Worm (Caenorhabditis elegans) whole organism, young adult: ENCODE results near the gene R12G8.1.

Experiments
- B0336.3 ChIP-seq: fragments of 200-800 bp; sonication (Bioruptor generic); IDR thresholded peaks from 2 replicates; pipeline ENCODE4 v1.3.6; 2022; ENCODE audit warnings: missing genetic modification characterization, missing compliant biosample characterization
- C17E4.6 ChIP-seq: fragments of 200-800 bp; sonication (Bioruptor generic); IDR thresholded peaks from 2 replicates; pipeline ENCODE4 v1.3.6; 2022; ENCODE audit warnings: missing genetic modification reagents, missing genetic modification characterization, missing compliant biosample characterization
- D2030.7 ChIP-seq: fragments of 200-800 bp; sonication (Bioruptor generic); IDR thresholded peaks from 2 replicates; pipeline ENCODE4 v1.3.6; 2022; ENCODE audit warnings: missing genetic modification reagents, missing genetic modification characterization, missing compliant biosample characterization
- F22D6.2 ChIP-seq: sonication (generic microtip); optimal IDR thresholded peaks from 2 replicates; lab custom pipeline; 2016; ENCODE audit warnings: mild to moderate bottlenecking, missing genetic modification characterization, missing compliant biosample characterization
- F23B12.7 ChIP-seq: sonication (generic microtip); optimal IDR thresholded peaks from 2 replicates; lab custom pipeline; 2017; ENCODE audit warnings: missing genetic modification characterization, mild to moderate bottlenecking, missing compliant biosample characterization, antibody characterized with exemption, moderate library complexity; ENCODE audit not compliant: insufficient read depth
- F33H1.4 ChIP-seq: fragments of 200-800 bp; sonication (Bioruptor generic); IDR thresholded peaks from 2 replicates; pipeline ENCODE4 v1.3.6; 2022; ENCODE audit warnings: missing genetic modification reagents, missing genetic modification characterization, missing compliant biosample characterization
- F49E8.2 ChIP-seq: sonication (generic microtip); optimal IDR thresholded peaks from 3 replicates; lab custom pipeline; 2017; ENCODE audit warnings: missing genetic modification characterization, mild to moderate bottlenecking, missing compliant biosample characterization, antibody characterized with exemption, moderate library complexity; ENCODE audit not compliant: insufficient read depth
- F57C9.4 ChIP-seq: sonication (generic microtip); optimal IDR thresholded peaks from 2 replicates; lab custom pipeline; 2017; ENCODE audit warnings: mild to moderate bottlenecking, missing genetic modification characterization, missing compliant biosample characterization
- T26A5.8 ChIP-seq: sonication (generic microtip); optimal IDR thresholded peaks from 2 replicates; lab custom pipeline; 2016; ENCODE audit warnings: missing genetic modification characterization, missing compliant biosample characterization
- Y53F4B.3 ChIP-seq: fragments of 200-800 bp; sonication (Bioruptor generic); IDR thresholded peaks from 2 replicates; pipeline ENCODE4 v1.3.6; 2022; ENCODE audit warnings: missing genetic modification reagents, missing genetic modification characterization, missing compliant biosample characterization
- Y53G8AR.9 ChIP-seq: fragments of 200-800 bp; sonication (Bioruptor generic); conservative IDR thresholded peaks from 2 replicates; pipeline ENCODE4 v1.3.6; 2022; ENCODE audit warnings: missing genetic modification reagents, missing genetic modification characterization, missing compliant biosample characterization
- Y95B8A.8 ChIP-seq: fragments of 200-800 bp; sonication (Bioruptor generic); IDR thresholded peaks from 2 replicates; pipeline ENCODE4 v1.3.6; 2022; ENCODE audit warnings: missing genetic modification reagents, missing genetic modification characterization, missing compliant biosample characterization
- atf-7 ChIP-seq: sonication (generic microtip); optimal IDR thresholded peaks from 2 replicates; lab custom pipeline; 2017; ENCODE audit warnings: mild to moderate bottlenecking, missing genetic modification characterization, missing compliant biosample characterization
- athp-1 ChIP-seq: sonication (generic microtip); optimal IDR thresholded peaks from 2 replicates; lab custom pipeline; 2017; ENCODE audit warnings: mild to moderate bottlenecking, missing genetic modification characterization, missing compliant biosample characterization
- attf-3 ChIP-seq: fragments of 200-800 bp; sonication (Bioruptor generic); conservative IDR thresholded peaks from 2 replicates; pipeline ENCODE4 v1.3.6; 2022; ENCODE audit warnings: missing genetic modification reagents, missing genetic modification characterization, missing compliant biosample characterization
- attf-5 ChIP-seq: fragments of 200-800 bp; sonication (Bioruptor generic); optimal IDR thresholded peaks from 2 replicates; lab custom pipeline; 2018; ENCODE audit warnings: mild to moderate bottlenecking, missing genetic modification characterization, missing compliant biosample characterization
- cebp-1 ChIP-seq, 2 experiments: fragments of 200-800 bp in 1 of 2; sonication (Bioruptor generic) in 1 of 2; sonication (generic microtip) in 1 of 2; IDR thresholded peaks in 1 of 2; optimal IDR thresholded peaks in 1 of 2; 2 replicates each; pipeline versions ENCODE4 v1.3.6 to Lab custom; 2017 to 2022; ENCODE audit warnings: missing compliant biosample characterization in 2 of 2, missing genetic modification characterization in 2 of 2, mild to moderate bottlenecking in 1 of 2, missing genetic modification reagents in 1 of 2, moderate library complexity in 1 of 2
- cebp-2 ChIP-seq: fragments of 200-800 bp; sonication (Bioruptor generic); IDR thresholded peaks from 2 replicates; pipeline ENCODE4 v1.3.6; 2022; ENCODE audit warnings: missing genetic modification characterization, missing compliant biosample characterization
- ceh-100 ChIP-seq: fragments of 200-800 bp; sonication (Bioruptor generic); IDR thresholded peaks from 2 replicates; pipeline ENCODE4 v1.3.6; 2022; ENCODE audit warnings: missing genetic modification reagents, missing genetic modification characterization, missing compliant biosample characterization
- ceh-27 ChIP-seq: fragments of 200-800 bp; sonication (Bioruptor generic); optimal IDR thresholded peaks from 2 replicates; lab custom pipeline; 2018; ENCODE audit warnings: mild to moderate bottlenecking, missing genetic modification characterization, moderate library complexity, missing compliant biosample characterization
- ceh-40 ChIP-seq: fragments of 200-800 bp; sonication (Bioruptor generic); IDR thresholded peaks from 2 replicates; pipeline ENCODE4 v1.3.6; 2022; ENCODE audit warnings: missing genetic modification characterization, missing compliant biosample characterization
- ceh-79 ChIP-seq: sonication (generic microtip); optimal IDR thresholded peaks from 2 replicates; lab custom pipeline; 2017; ENCODE audit warnings: mild to moderate bottlenecking, missing genetic modification characterization, missing compliant biosample characterization
- dox-1 ChIP-seq: fragments of 200-800 bp; sonication (Bioruptor generic); IDR thresholded peaks from 2 replicates; pipeline ENCODE4 v1.3.6; 2022; ENCODE audit warnings: missing genetic modification reagents, missing genetic modification characterization, missing compliant biosample characterization
- egl-18 ChIP-seq: fragments of 200-800 bp; sonication (Bioruptor generic); IDR thresholded peaks from 2 replicates; pipeline ENCODE4 v1.3.6; 2022; ENCODE audit warnings: missing genetic modification reagents, missing genetic modification characterization, missing compliant biosample characterization
- ekl-4 ChIP-seq: fragments of 200-800 bp; sonication (Bioruptor generic); IDR thresholded peaks from 2 replicates; pipeline ENCODE4 v1.3.6; 2022; ENCODE audit warnings: missing genetic modification reagents, missing genetic modification characterization, missing compliant biosample characterization
- ets-4 ChIP-seq: fragments of 200-800 bp; sonication (Bioruptor generic); optimal IDR thresholded peaks from 2 replicates; lab custom pipeline; 2018; ENCODE audit warnings: mild to moderate bottlenecking, missing genetic modification characterization, missing compliant biosample characterization
- fkh-3 ChIP-seq: sonication (generic microtip); optimal IDR thresholded peaks from 2 replicates; lab custom pipeline; 2016; ENCODE audit warnings: mild to moderate bottlenecking, missing genetic modification characterization, missing compliant biosample characterization
- hmg-1.2 ChIP-seq: fragments of 200-800 bp; sonication (Bioruptor generic); IDR thresholded peaks from 2 replicates; pipeline ENCODE4 v1.3.6; 2022; ENCODE audit warnings: missing genetic modification reagents, missing genetic modification characterization, missing compliant biosample characterization
- let-526 ChIP-seq: fragments of 200-800 bp; sonication (Bioruptor generic); IDR thresholded peaks from 2 replicates; pipeline ENCODE4 v1.3.6; 2022; ENCODE audit warnings: missing genetic modification reagents, missing genetic modification characterization, missing compliant biosample characterization
- let-607 ChIP-seq, 2 experiments: fragments of 200-800 bp in 1 of 2; sonication (Bioruptor generic) in 1 of 2; sonication (generic microtip) in 1 of 2; optimal IDR thresholded peaks; 2 replicates each; lab custom pipeline; 2016 to 2018; ENCODE audit warnings: mild to moderate bottlenecking in 2 of 2, missing compliant biosample characterization in 2 of 2, missing genetic modification characterization in 2 of 2, moderate library complexity in 2 of 2, missing genotype in 1 of 2
- lin-40 ChIP-seq: sonication (generic microtip); optimal IDR thresholded peaks from 2 replicates; lab custom pipeline; 2016; ENCODE audit warnings: missing genetic modification characterization, mild to moderate bottlenecking, missing compliant biosample characterization, missing genotype, missing genetic modification reagents
- madf-3 ChIP-seq: fragments of 200-800 bp; sonication (Bioruptor generic); IDR thresholded peaks from 2 replicates; pipeline ENCODE4 v1.3.6; 2022; ENCODE audit warnings: missing genetic modification reagents, missing genetic modification characterization, missing compliant biosample characterization
- nfya-2 ChIP-seq: fragments of 200-800 bp; sonication (Bioruptor generic); IDR thresholded peaks from 2 replicates; pipeline ENCODE4 v1.3.6; 2022; ENCODE audit warnings: missing genetic modification reagents, missing genetic modification characterization, missing compliant biosample characterization
- nfyb-1 ChIP-seq: fragments of 200-800 bp; sonication (Bioruptor generic); IDR thresholded peaks from 2 replicates; pipeline ENCODE4 v1.3.6; 2022; ENCODE audit warnings: missing genetic modification reagents, missing genetic modification characterization, missing compliant biosample characterization
- nhr-120 ChIP-seq: fragments of 200-800 bp; sonication (Bioruptor generic); IDR thresholded peaks from 2 replicates; pipeline ENCODE4 v1.3.6; 2022; ENCODE audit warnings: missing genetic modification characterization, missing compliant biosample characterization
- nhr-80 ChIP-seq: sonication (generic microtip); optimal IDR thresholded peaks from 2 replicates; lab custom pipeline; 2016; ENCODE audit warnings: missing genetic modification characterization, missing compliant biosample characterization
- nhr-90 ChIP-seq: sonication (generic microtip); optimal IDR thresholded peaks from 2 replicates; lab custom pipeline; 2016; ENCODE audit warnings: missing genotype, mild to moderate bottlenecking, missing genetic modification characterization, missing compliant biosample characterization
- pha-4 ChIP-seq: fragments of 150-350 bp; sonication (generic microtip); optimal IDR thresholded peaks from 2 replicates; lab custom pipeline; 2014; ENCODE audit warnings: missing biosample characterization, missing genetic modification reagents, missing genetic modification characterization
- rcor-1 ChIP-seq: fragments of 200-800 bp; sonication (Bioruptor generic); IDR thresholded peaks from 2 replicates; pipeline ENCODE4 v1.3.6; 2022; ENCODE audit warnings: missing genetic modification reagents, missing genetic modification characterization, missing compliant biosample characterization
- repo-1 ChIP-seq: sonication (generic microtip); optimal IDR thresholded peaks from 2 replicates; lab custom pipeline; 2017; ENCODE audit warnings: mild to moderate bottlenecking, missing genetic modification characterization, missing compliant biosample characterization
- rpc-1 ChIP-seq, 2 experiments: fragments of 150-350 bp in 1 of 2; sonication (generic microtip) in 1 of 2; optimal IDR thresholded peaks; 2 replicates each; lab custom pipeline; 2014 to 2018; ENCODE audit warnings: missing biosample characterization in 1 of 2, missing genetic modification characterization in 1 of 2, missing genetic modification reagents in 1 of 2, missing genotype in 1 of 2
- sdz-38 ChIP-seq: sonication (generic microtip); optimal IDR thresholded peaks from 2 replicates; lab custom pipeline; 2016; ENCODE audit warnings: missing genotype, missing genetic modification characterization, missing compliant biosample characterization
- tbp1 ChIP-seq: fragments of 200-800 bp; sonication (Bioruptor generic); optimal IDR thresholded peaks from 2 replicates; lab custom pipeline; 2018; ENCODE audit warnings: mild to moderate bottlenecking, missing genetic modification characterization, missing compliant biosample characterization
- unc-62 ChIP-seq: fragments of 150-350 bp; optimal IDR thresholded peaks from 2 replicates; lab custom pipeline; 2014; ENCODE audit warnings: missing biosample characterization, missing genetic modification reagents, missing genetic modification characterization
- xnd-1 ChIP-seq: sonication (generic microtip); optimal IDR thresholded peaks from 2 replicates; lab custom pipeline; 2016; ENCODE audit warnings: missing genotype, missing genetic modification reagents, missing genetic modification characterization, missing compliant biosample characterization
- zim-3 ChIP-seq: sonication (generic microtip); optimal IDR thresholded peaks from 2 replicates; lab custom pipeline; 2017; ENCODE audit warnings: mild to moderate bottlenecking, missing genetic modification characterization, moderate library complexity, missing compliant biosample characterization
- ztf-18 ChIP-seq: sonication (generic microtip); optimal IDR thresholded peaks from 2 replicates; lab custom pipeline; 2016; ENCODE audit warnings: missing genotype, mild to moderate bottlenecking, missing genetic modification characterization, missing compliant biosample characterization
- ztf-26 ChIP-seq: sonication (generic microtip); optimal IDR thresholded peaks from 2 replicates; lab custom pipeline; 2017; ENCODE audit warnings: missing genetic modification characterization, missing compliant biosample characterization
- ztf-3 ChIP-seq: fragments of 200-800 bp; sonication (Bioruptor generic); optimal IDR thresholded peaks from 2 replicates; lab custom pipeline; 2018; ENCODE audit warnings: mild to moderate bottlenecking, missing genetic modification characterization, missing compliant biosample characterization

The R12G8.1 gene

DNA sequence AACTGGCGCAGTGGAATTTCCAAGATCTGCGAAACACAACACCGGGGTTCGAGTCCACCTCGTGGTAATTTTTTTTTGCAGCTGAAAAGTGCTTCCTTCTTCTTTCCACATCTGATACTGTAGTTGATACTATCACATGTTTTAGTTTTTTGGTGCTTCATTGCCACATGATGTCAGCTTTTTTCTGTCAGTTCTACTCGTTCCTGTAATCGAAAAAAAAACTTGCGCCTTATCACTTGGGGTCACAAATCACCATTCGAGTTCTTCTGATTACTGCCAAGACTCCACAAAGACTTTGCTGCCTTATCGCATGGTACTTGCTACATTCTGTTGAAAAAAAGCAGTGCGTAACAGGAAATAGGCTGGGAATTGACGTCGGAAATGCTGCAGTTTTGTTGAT, 27.3 kb downstream of the R12G8.1 start:
- TF ChIP-seq F49E8.2 (tag; lab: Kevin White, UChicago) (no peak), tbp1 (GFP tag; lab: Kevin White, UChicago) (peak; percentile 40), xnd-1 (tag; lab: Kevin White, UChicago) (no peak), F57C9.4 (tag; lab: Kevin White, UChicago) (no peak), nhr-120 (GFP tag; lab: Robert Waterston, UW) (no peak), athp-1 (tag; lab: Kevin White, UChicago) (no peak), ztf-26 (peak; percentile 15), T26A5.8 (no peak), hmg-1.2 (GFP tag; lab: Robert Waterston, UW) (no peak), unc-62 (GFP tag; lab: Kevin White, UChicago) (peak; percentile 67), ztf-3 (GFP tag; lab: Kevin White, UChicago) (no peak), Y95B8A.8 (GFP tag; lab: Robert Waterston, UW) (peak; percentile 72; the same call in 1 of the 2 replicates), ceh-27 (GFP tag; lab: Kevin White, UChicago) (no peak), attf-5 (GFP tag; lab: Kevin White, UChicago) (peak; percentile 12), ceh-100 (GFP tag; lab: Robert Waterston, UW) (no peak), nfyb-1 (GFP tag; lab: Robert Waterston, UW) (0 out of 2 replicates have a peak, but pooled peaks have one; percentile 53), let-607 (tag; optimal IDR thresholded peaks at IDR 0.05; lab: Kevin White, UChicago) (peak in 1 of 2 experiments; percentile 31), sdz-38 (tag; lab: Kevin White, UChicago) (no peak), rpc-1 (optimal IDR thresholded peaks at IDR 0.05; lab: Kevin White, UChicago) (no peak), rpc-1 (tag; optimal IDR thresholded peaks at IDR 0.05; lab: Kevin White, UChicago) (no peak), dox-1 (GFP tag; lab: Robert Waterston, UW) (peak; percentile 56; the same call in 1 of the 2 replicates), cebp-2 (GFP tag; lab: Robert Waterston, UW) (no peak), attf-3 (GFP tag; lab: Robert Waterston, UW) (no peak), rcor-1 (GFP tag; lab: Robert Waterston, UW) (no peak), cebp-1 (GFP tag; IDR thresholded peaks at IDR 0.05; lab: Robert Waterston, UW) (peak; percentile 22; the same call in 1 of the 2 replicates), cebp-1 (tag; optimal IDR thresholded peaks at IDR 0.05; lab: Kevin White, UChicago) (peak; percentile 70), pha-4 (tag; lab: Kevin White, UChicago) (peak; percentile 30), atf-7 (tag; lab: Kevin White, UChicago) (peak; percentile 83), fkh-3 (no peak), egl-18 (GFP tag; lab: Robert Waterston, UW) (no peak), D2030.7 (GFP tag; lab: Robert Waterston, UW) (no peak), F33H1.4 (GFP tag; lab: Robert Waterston, UW) (no peak), ztf-18 (no peak), ekl-4 (GFP tag; lab: Robert Waterston, UW) (no peak), madf-3 (GFP tag; lab: Robert Waterston, UW) (no peak), Y53F4B.3 (GFP tag; lab: Robert Waterston, UW) (no peak), nhr-80 (peak; percentile 99), zim-3 (tag; lab: Kevin White, UChicago) (no peak), F23B12.7 (no peak), repo-1 (tag; lab: Kevin White, UChicago) (no peak), F22D6.2 (tag; lab: Kevin White, UChicago) (no peak), ceh-40 (GFP tag; lab: Robert Waterston, UW) (no peak), let-526 (no peak), C17E4.6 (GFP tag; lab: Robert Waterston, UW) (no peak), Y53G8AR.9 (GFP tag; lab: Robert Waterston, UW) (no peak), nfya-2 (GFP tag; lab: Robert Waterston, UW) (no peak), nhr-90 (peak; percentile 6), B0336.3 (GFP tag; lab: Robert Waterston, UW) (peak; percentile 52; the same call in 1 of the 2 replicates), ets-4 (peak; percentile 49), ceh-79 (no peak), lin-40 (tag; lab: Kevin White, UChicago) (no peak)
